Worm (Caenorhabditis elegans) whole organism, early embryonic: ENCODE results near the gene C05E7.3.

Experiments used
- B0310.2 ChIP-seq: sonication (generic microtip); optimal IDR thresholded peaks from 2 replicates; lab custom pipeline; 2016; ENCODE audit warnings: mild to moderate bottlenecking, missing genetic modification characterization, missing compliant biosample characterization
- F13C5.2 ChIP-seq: sonication (generic microtip); optimal IDR thresholded peaks from 2 replicates; lab custom pipeline; 2017; ENCODE audit warnings: mild to moderate bottlenecking, missing genetic modification characterization, inconsistent platforms, missing compliant biosample characterization
- aly-1 ChIP-seq: sonication (generic microtip); optimal IDR thresholded peaks from 2 replicates; lab custom pipeline; 2016; ENCODE audit warnings: missing genetic modification characterization, missing compliant biosample characterization
- ama-1 ChIP-seq: fragments of 150-350 bp; optimal IDR thresholded peaks from 2 replicates; lab custom pipeline; 2014
- ceh-13 ChIP-seq: fragments of 200-800 bp; sonication (Bioruptor generic); optimal IDR thresholded peaks from 2 replicates; lab custom pipeline; 2018; ENCODE audit warnings: mild to moderate bottlenecking, missing genetic modification characterization, missing compliant biosample characterization
- ceh-36 ChIP-seq: sonication (generic microtip); optimal IDR thresholded peaks from 2 replicates; lab custom pipeline; 2016; ENCODE audit warnings: missing genetic modification characterization, inconsistent platforms, missing compliant biosample characterization
- ets-7 ChIP-seq: sonication (generic microtip); optimal IDR thresholded peaks from 2 replicates; lab custom pipeline; 2016; ENCODE audit warnings: missing genotype, missing genetic modification characterization, missing compliant biosample characterization
- flt-1 ChIP-seq: fragments of 200-800 bp; sonication (Bioruptor generic); IDR thresholded peaks from 2 replicates; pipeline ENCODE4 v1.3.6; 2022; ENCODE audit warnings: missing genetic modification characterization, missing compliant biosample characterization
- hmbx-1 ChIP-seq: sonication (generic microtip); optimal IDR thresholded peaks from 2 replicates; lab custom pipeline; 2016; ENCODE audit warnings: mild to moderate bottlenecking, missing genetic modification characterization, missing compliant biosample characterization
- hmg-4 ChIP-seq: fragments of 200-800 bp; sonication (Bioruptor generic); optimal IDR thresholded peaks from 2 replicates; lab custom pipeline; 2018; ENCODE audit warnings: mild to moderate bottlenecking, missing genetic modification characterization, missing compliant biosample characterization
- hnd-1 ChIP-seq: sonication (generic microtip); optimal IDR thresholded peaks from 2 replicates; lab custom pipeline; 2016; ENCODE audit warnings: missing genetic modification characterization, missing compliant biosample characterization
- pes-1 ChIP-seq: fragments of 200-800 bp; sonication (Bioruptor generic); IDR thresholded peaks from 2 replicates; pipeline ENCODE4 v1.3.6; 2022; ENCODE audit warnings: missing genetic modification reagents, missing genetic modification characterization, missing compliant biosample characterization
- scrt-1 ChIP-seq: fragments of 200-800 bp; sonication (Bioruptor generic); IDR thresholded peaks from 2 replicates; pipeline ENCODE4 v1.3.6; 2022; ENCODE audit warnings: missing genetic modification characterization, missing compliant biosample characterization
- sea-1 ChIP-seq: fragments of 200-800 bp; sonication (Bioruptor generic); conservative IDR thresholded peaks from 2 replicates; pipeline ENCODE4 v1.3.6; 2022; ENCODE audit warnings: missing genetic modification characterization, missing compliant biosample characterization
- tbx-11 ChIP-seq: fragments of 200-800 bp; sonication (Bioruptor generic); IDR thresholded peaks from 2 replicates; pipeline ENCODE4 v1.3.6; 2022; ENCODE audit warnings: missing genetic modification characterization, missing compliant biosample characterization
- tbx-37 ChIP-seq: fragments of 200-800 bp; sonication (Bioruptor generic); conservative IDR thresholded peaks from 2 replicates; pipeline ENCODE4 v1.3.6; 2022; ENCODE audit warnings: missing genetic modification reagents, missing genetic modification characterization, missing compliant biosample characterization
- tra-4 ChIP-seq: sonication (generic microtip); optimal IDR thresholded peaks from 2 replicates; lab custom pipeline; 2017; ENCODE audit warnings: missing genetic modification characterization, missing compliant biosample characterization

Gene C05E7.3

ce11 chrX:12912435-12912834 lies 34.0 kb downstream of the C05E7.3 start:
- TF ChIP-seq ama-1 (no peak), ceh-36 (tag; lab: Kevin White, UChicago) (no peak), tra-4 (no peak), B0310.2 (tag; lab: Kevin White, UChicago) (no peak), F13C5.2 (no peak), hmg-4 (no peak), sea-1 (GFP tag; lab: Robert Waterston, UW) (no peak), hnd-1 (no peak), hmbx-1 (tag; lab: Kevin White, UChicago) (no peak), pes-1 (GFP tag; lab: Robert Waterston, UW) (no peak), ceh-13 (GFP tag; lab: Kevin White, UChicago) (no peak)

ce11 chrX:12911235-12911634 lies 35.2 kb downstream of the C05E7.3 start:
- no peak for TF ChIP-seq tra-4
- no peak for TF ChIP-seq sea-1 (GFP tag; lab: Robert Waterston, UW)
- TF ChIP-seq F13C5.2, result no peak
- no peak for TF ChIP-seq B0310.2 (tag; lab: Kevin White, UChicago)
- no peak for TF ChIP-seq flt-1 (GFP tag; lab: Robert Waterston, UW)
- no peak for TF ChIP-seq tbx-11

ce11 chrX:12909910-12910309 lies 36.5 kb downstream of the C05E7.3 start:
- no peak for TF ChIP-seq F13C5.2
- no peak for TF ChIP-seq ceh-36 (tag; lab: Kevin White, UChicago)
- TF ChIP-seq sea-1 (GFP tag; lab: Robert Waterston, UW), result no peak
- no peak for TF ChIP-seq hnd-1
- TF ChIP-seq hmg-4, result no peak
- no peak for TF ChIP-seq B0310.2 (tag; lab: Kevin White, UChicago)
- TF ChIP-seq ets-7 (tag; lab: Kevin White, UChicago), result no peak
- no peak for TF ChIP-seq flt-1 (GFP tag; lab: Robert Waterston, UW)
- no peak for TF ChIP-seq aly-1 (tag; lab: Kevin White, UChicago)
- no peak for TF ChIP-seq scrt-1 (GFP tag; lab: Robert Waterston, UW)
- no peak for TF ChIP-seq ama-1
- TF ChIP-seq tra-4, result no peak
- TF ChIP-seq hmbx-1 (tag; lab: Kevin White, UChicago), result no peak
- TF ChIP-seq pes-1 (GFP tag; lab: Robert Waterston, UW), result no peak
- TF ChIP-seq tbx-37 (GFP tag; lab: Robert Waterston, UW), result no peak
- TF ChIP-seq tbx-11, result no peak
- TF ChIP-seq ceh-13 (GFP tag; lab: Kevin White, UChicago), result no peak

ce11 chrX:12908715-12909114 lies 37.7 kb downstream of the C05E7.3 start:
- TF ChIP-seq tbx-11, result no peak
- no peak for TF ChIP-seq flt-1 (GFP tag; lab: Robert Waterston, UW)
- TF ChIP-seq hnd-1, result no peak
- no peak for TF ChIP-seq ama-1

DNA sequence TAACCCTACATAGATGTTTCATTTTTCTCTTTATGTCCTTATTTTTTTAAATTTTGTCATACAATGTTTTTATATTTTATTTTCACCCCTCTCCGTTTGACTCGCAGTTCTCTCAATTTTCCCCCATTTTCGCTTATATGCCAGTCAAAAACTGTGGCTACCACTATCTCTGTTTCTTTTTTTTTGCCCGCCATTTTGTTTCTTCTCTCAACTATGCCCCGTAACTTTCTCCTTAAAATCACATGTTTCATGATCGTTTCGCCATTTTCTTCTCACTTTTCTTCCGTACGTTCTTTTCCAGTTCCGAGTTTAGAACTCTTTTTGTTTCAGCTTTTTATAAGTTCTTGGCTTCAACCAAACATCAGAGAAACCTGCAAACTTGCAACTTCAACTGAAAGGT lies 38.9 kb downstream of the C05E7.3 start, which contains the start of gene pqn-18:
pqn-18 (plus strand) TSS at position 331 of the 400 bp plus-strand sequence.
- TF ChIP-seq hmbx-1 (tag; lab: Kevin White, UChicago), result no peak
- TF ChIP-seq sea-1 (GFP tag; lab: Robert Waterston, UW), result no peak
- TF ChIP-seq B0310.2 (tag; lab: Kevin White, UChicago), result no peak
- no peak for TF ChIP-seq tbx-11
- TF ChIP-seq aly-1 (tag; lab: Kevin White, UChicago), result no peak
- TF ChIP-seq flt-1 (GFP tag; lab: Robert Waterston, UW), result no peak
- TF ChIP-seq hnd-1, result no peak
- no peak for TF ChIP-seq ama-1

DNA sequence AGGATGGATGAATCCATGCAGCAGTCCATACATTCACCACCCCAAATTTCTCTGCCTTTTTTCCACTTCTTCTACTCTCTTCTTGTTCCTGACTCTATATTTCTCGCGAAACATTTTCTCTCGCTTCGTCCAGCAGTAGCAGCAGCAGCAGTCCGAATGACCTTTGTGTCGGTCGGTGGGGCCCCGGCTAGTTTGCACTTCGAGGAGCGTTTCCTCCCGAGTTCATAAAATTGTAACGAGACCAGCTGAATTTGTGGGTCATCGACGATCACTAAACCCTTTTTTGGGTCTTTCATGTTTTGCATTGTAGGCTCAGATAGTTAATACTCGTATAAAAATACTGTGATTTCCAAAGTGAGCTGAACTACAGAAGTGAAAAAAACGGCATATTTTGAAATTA lies 42.6 kb downstream of the C05E7.3 start:
- peak; percentile 1 for TF ChIP-seq F13C5.2
- TF ChIP-seq scrt-1 (GFP tag; lab: Robert Waterston, UW), result no peak
- no peak for TF ChIP-seq hmbx-1 (tag; lab: Kevin White, UChicago)
- no peak for TF ChIP-seq pes-1 (GFP tag; lab: Robert Waterston, UW)
- no peak for TF ChIP-seq hnd-1
- no peak for TF ChIP-seq B0310.2 (tag; lab: Kevin White, UChicago)

ce11 chrX:12902057-12902652 lies 44.3 kb downstream of the C05E7.3 start:
- TF ChIP-seq B0310.2 (tag; lab: Kevin White, UChicago) (no peak), pes-1 (GFP tag; lab: Robert Waterston, UW) (no peak), hmg-4 (peak; percentile 44)

DNA sequence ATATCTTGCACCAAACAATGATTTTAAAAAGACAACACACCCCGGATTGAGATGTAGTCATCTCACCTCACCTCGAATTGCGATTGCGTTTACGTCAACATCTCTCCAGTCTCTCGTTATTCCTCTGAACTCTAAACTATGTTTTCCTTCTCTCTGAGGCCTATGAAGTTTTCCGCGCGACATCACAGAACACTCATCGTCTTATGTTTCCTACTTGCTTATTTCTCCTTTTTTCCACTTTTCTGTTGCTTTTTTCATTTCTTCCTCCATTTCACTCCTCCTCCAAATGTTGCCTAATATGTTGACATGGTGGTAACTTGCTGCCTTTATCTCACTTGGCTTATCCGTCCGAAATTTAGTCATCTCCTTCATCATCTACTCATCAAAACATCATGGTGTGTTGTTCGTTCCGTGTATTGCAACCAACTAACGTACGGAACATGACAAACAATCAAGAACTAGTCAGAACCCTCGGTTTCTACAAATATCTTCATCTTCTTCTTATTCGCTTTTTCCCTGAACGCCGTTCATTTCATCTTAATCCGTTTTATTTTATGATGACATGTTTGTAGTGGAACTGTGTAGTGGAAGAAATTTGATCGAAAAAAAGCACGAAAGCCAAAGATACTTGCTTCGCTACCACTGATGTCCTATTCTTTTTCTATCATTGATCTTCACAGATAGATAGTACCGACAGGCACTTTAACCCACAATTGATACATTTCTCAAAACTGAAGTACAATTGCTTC lies 47.1 kb downstream of the C05E7.3 start:
- no peak for TF ChIP-seq ama-1
- no peak for TF ChIP-seq ceh-13 (GFP tag; lab: Kevin White, UChicago)
- TF ChIP-seq F13C5.2, result no peak
- no peak for TF ChIP-seq tbx-11
- no peak for TF ChIP-seq B0310.2 (tag; lab: Kevin White, UChicago)
